Fruit fly (Drosophila melanogaster) whole organism, prepupa: ENCODE results near the gene h-cup.

Source experiments
- Blimp-1 ChIP-seq: fragments of 200-800 bp; sonication (Bioruptor generic); optimal IDR thresholded peaks from 3 replicates; lab custom pipeline; 2017; ENCODE audit warnings: missing biosample characterization, missing genetic modification characterization, mild to moderate bottlenecking, moderate library complexity, missing genetic modification reagents
- CG10669 ChIP-seq: fragments of 200-800 bp; sonication (Bioruptor generic); optimal IDR thresholded peaks from 3 replicates; lab custom pipeline; 2018; ENCODE audit warnings: missing biosample characterization, mild to moderate bottlenecking, missing genetic modification characterization, moderate library complexity
- CG11762 ChIP-seq: fragments of 200-800 bp; sonication (Bioruptor generic); optimal IDR thresholded peaks from 3 replicates; lab custom pipeline; 2016; ENCODE audit warnings: missing biosample characterization, missing genetic modification characterization; ENCODE audit not compliant: insufficient read depth
- CG11902 ChIP-seq: fragments of 200-800 bp; sonication (Bioruptor generic); optimal IDR thresholded peaks from 3 replicates; lab custom pipeline; 2016; ENCODE audit warnings: missing biosample characterization, missing genetic modification characterization
- CG15336 ChIP-seq: fragments of 200-800 bp; sonication (Bioruptor generic); IDR thresholded peaks from 2 replicates; pipeline ENCODE4 v1.3.6; 2022; ENCODE audit warnings: missing biosample characterization, missing genetic modification characterization
- CG16779 ChIP-seq: fragments of 200-800 bp; sonication (Bioruptor generic); optimal IDR thresholded peaks from 3 replicates; lab custom pipeline; 2017; ENCODE audit warnings: missing biosample characterization, mild to moderate bottlenecking, missing genetic modification characterization
- CG3032 ChIP-seq: fragments of 200-800 bp; optimal IDR thresholded peaks from 2 replicates; lab custom pipeline; 2019; ENCODE audit warnings: missing biosample characterization, mild to moderate bottlenecking, missing genetic modification characterization, moderate library complexity
- CG31627 ChIP-seq: fragments of 200-800 bp; sonication (Bioruptor generic); optimal IDR thresholded peaks from 3 replicates; lab custom pipeline; 2016; ENCODE audit warnings: missing biosample characterization, missing genetic modification characterization
- CG4318 ChIP-seq: fragments of 200-800 bp; sonication (Bioruptor generic); optimal IDR thresholded peaks from 3 replicates; lab custom pipeline; 2017; ENCODE audit warnings: missing biosample characterization, mild to moderate bottlenecking, missing genetic modification characterization
- CG6163 ChIP-seq: fragments of 200-800 bp; sonication (Bioruptor generic); IDR thresholded peaks from 3 replicates; pipeline ENCODE4 v1.3.6; 2022; ENCODE audit warnings: missing biosample characterization, missing genetic modification characterization
- CG6276 ChIP-seq: fragments of 200-800 bp; sonication (Bioruptor generic); optimal IDR thresholded peaks from 2 replicates; lab custom pipeline; 2017; ENCODE audit warnings: missing biosample characterization, mild to moderate bottlenecking, missing genetic modification characterization
- CG6792 ChIP-seq: fragments of 200-800 bp; sonication (Bioruptor generic); optimal IDR thresholded peaks from 3 replicates; lab custom pipeline; 2016; ENCODE audit warnings: missing biosample characterization, missing genetic modification characterization
- CG6808 ChIP-seq: fragments of 200-800 bp; sonication (Bioruptor generic); optimal IDR thresholded peaks from 3 replicates; lab custom pipeline; 2017; ENCODE audit warnings: missing biosample characterization, missing genetic modification characterization, mild to moderate bottlenecking, moderate library complexity, missing genetic modification reagents
- CG6854 ChIP-seq: fragments of 200-800 bp; sonication (Bioruptor generic); optimal IDR thresholded peaks from 2 replicates; lab custom pipeline; 2017; ENCODE audit warnings: missing biosample characterization, mild to moderate bottlenecking, missing genetic modification characterization
- CG7368 ChIP-seq: fragments of 200-800 bp; sonication (Bioruptor generic); optimal IDR thresholded peaks from 3 replicates; lab custom pipeline; 2016; ENCODE audit warnings: missing biosample characterization, missing genetic modification characterization
- CG8119 ChIP-seq: fragments of 200-800 bp; sonication (Bioruptor generic); IDR thresholded peaks from 3 replicates; pipeline ENCODE4 v1.3.6; 2022; ENCODE audit warnings: missing biosample characterization, missing genetic modification characterization
- CG8632 ChIP-seq: fragments of 200-800 bp; sonication (Bioruptor generic); optimal IDR thresholded peaks from 3 replicates; lab custom pipeline; 2016; ENCODE audit warnings: missing biosample characterization, missing genetic modification characterization
- CG9139 ChIP-seq: fragments of 200-800 bp; sonication (Bioruptor generic); optimal IDR thresholded peaks from 3 replicates; lab custom pipeline; 2017; ENCODE audit warnings: missing biosample characterization, mild to moderate bottlenecking, missing genetic modification characterization
- Eip75B ChIP-seq: fragments of 200-800 bp; sonication (Bioruptor generic); optimal IDR thresholded peaks from 3 replicates; lab custom pipeline; 2016; ENCODE audit warnings: missing biosample characterization, missing genetic modification characterization
- Eip78C ChIP-seq: fragments of 200-800 bp; sonication (Bioruptor generic); peaks from one replicate; lab custom pipeline; 2016; ENCODE audit warnings: missing biosample characterization, missing genetic modification characterization
- Eip93F ChIP-seq: fragments of 200-800 bp; sonication (Bioruptor generic); optimal IDR thresholded peaks from 2 replicates; lab custom pipeline; 2016; ENCODE audit warnings: missing biosample characterization, mild to moderate bottlenecking, missing genetic modification characterization
- Ets21C ChIP-seq: fragments of 200-800 bp; sonication (Bioruptor generic); optimal IDR thresholded peaks from 3 replicates; lab custom pipeline; 2016; ENCODE audit warnings: missing biosample characterization, missing genetic modification characterization
- Ets96B ChIP-seq: fragments of 200-800 bp; optimal IDR thresholded peaks from 2 replicates; lab custom pipeline; 2019; ENCODE audit warnings: missing biosample characterization, mild to moderate bottlenecking, missing genetic modification characterization, moderate library complexity
- Gug ChIP-seq: fragments of 200-800 bp; sonication (Bioruptor generic); IDR thresholded peaks from 2 replicates; pipeline ENCODE4 v1.3.6; 2022; ENCODE audit warnings: missing biosample characterization, missing genetic modification characterization
- Hr38 ChIP-seq: sonication (Bioruptor generic); optimal IDR thresholded peaks from 2 replicates; lab custom pipeline; 2016; ENCODE audit warnings: missing biosample characterization, missing genetic modification characterization
- Hr39 ChIP-seq: fragments of 200-800 bp; sonication (Bioruptor generic); optimal IDR thresholded peaks from 2 replicates; lab custom pipeline; 2016; ENCODE audit warnings: missing biosample characterization, missing genetic modification characterization
- Hr4 ChIP-seq: fragments of 200-800 bp; sonication (Bioruptor generic); optimal IDR thresholded peaks from 3 replicates; lab custom pipeline; 2016; ENCODE audit warnings: missing biosample characterization, missing genetic modification characterization
- Lpt ChIP-seq: fragments of 200-800 bp; sonication (Bioruptor generic); optimal IDR thresholded peaks from 3 replicates; lab custom pipeline; 2016; ENCODE audit warnings: missing biosample characterization, missing genetic modification characterization
- Met ChIP-seq: fragments of 200-800 bp; sonication (Bioruptor generic); optimal IDR thresholded peaks from 3 replicates; lab custom pipeline; 2016; ENCODE audit warnings: missing biosample characterization, missing genetic modification characterization
- OdsH ChIP-seq: fragments of 200-800 bp; sonication (Bioruptor generic); optimal IDR thresholded peaks from 3 replicates; lab custom pipeline; 2016; ENCODE audit warnings: missing biosample characterization, missing genetic modification characterization
- Smox ChIP-seq: fragments of 200-800 bp; sonication (Bioruptor generic); optimal IDR thresholded peaks from 3 replicates; lab custom pipeline; 2016; ENCODE audit warnings: missing biosample characterization, missing genetic modification characterization
- Sox102F ChIP-seq: fragments of 200-800 bp; sonication (Bioruptor generic); optimal IDR thresholded peaks from 2 replicates; lab custom pipeline; 2016; ENCODE audit warnings: missing biosample characterization, mild to moderate bottlenecking, missing genetic modification characterization
- Sox14 ChIP-seq: fragments of 200-800 bp; sonication (Bioruptor generic); optimal IDR thresholded peaks from 3 replicates; lab custom pipeline; 2016; ENCODE audit warnings: missing biosample characterization, missing genetic modification characterization
- achi ChIP-seq: fragments of 200-800 bp; sonication (Bioruptor generic); optimal IDR thresholded peaks from 3 replicates; lab custom pipeline; 2016; ENCODE audit warnings: missing biosample characterization, missing genetic modification characterization
- cyc ChIP-seq: fragments of 200-800 bp; sonication (Bioruptor generic); optimal IDR thresholded peaks from 3 replicates; lab custom pipeline; 2016; ENCODE audit warnings: missing biosample characterization, missing genetic modification characterization
- dac ChIP-seq: fragments of 200-800 bp; sonication (Bioruptor generic); optimal IDR thresholded peaks from 2 replicates; lab custom pipeline; 2017; ENCODE audit warnings: missing biosample characterization, mild to moderate bottlenecking, missing genetic modification characterization
- dsx ChIP-seq: fragments of 200-800 bp; optimal IDR thresholded peaks from 3 replicates; lab custom pipeline; 2019; ENCODE audit warnings: missing biosample characterization, mild to moderate bottlenecking, missing genetic modification characterization, moderate library complexity; ENCODE audit not compliant: poor library complexity, severe bottlenecking
- eg ChIP-seq: fragments of 200-800 bp; sonication (Bioruptor generic); IDR thresholded peaks from 3 replicates; pipeline ENCODE4 v1.3.6; 2022; ENCODE audit warnings: missing biosample characterization, missing genetic modification characterization
- esn ChIP-seq: fragments of 200-800 bp; sonication (Bioruptor generic); optimal IDR thresholded peaks from 2 replicates; lab custom pipeline; 2016; ENCODE audit warnings: missing biosample characterization, mild to moderate bottlenecking, missing genetic modification characterization, moderate library complexity
- fd59A ChIP-seq: fragments of 200-800 bp; sonication (Bioruptor generic); optimal IDR thresholded peaks from 2 replicates; lab custom pipeline; 2017; ENCODE audit warnings: missing biosample characterization, mild to moderate bottlenecking, missing genetic modification characterization, missing genetic modification reagents
- fd85E ChIP-seq: fragments of 200-800 bp; sonication (Bioruptor generic); optimal IDR thresholded peaks from 3 replicates; lab custom pipeline; 2016; ENCODE audit warnings: missing biosample characterization, missing genetic modification characterization
- fkh ChIP-seq: fragments of 200-800 bp; sonication (Bioruptor generic); optimal IDR thresholded peaks from 3 replicates; lab custom pipeline; 2017; ENCODE audit warnings: missing biosample characterization, mild to moderate bottlenecking, missing genetic modification characterization, moderate library complexity
- net ChIP-seq: fragments of 200-800 bp; sonication (Bioruptor generic); optimal IDR thresholded peaks from 3 replicates; lab custom pipeline; 2016; ENCODE audit warnings: missing biosample characterization, missing genetic modification characterization
- pdm3 ChIP-seq: fragments of 200-800 bp; sonication (Bioruptor generic); optimal IDR thresholded peaks from 3 replicates; lab custom pipeline; 2016; ENCODE audit warnings: missing biosample characterization, missing genetic modification characterization
- spab ChIP-seq: fragments of 200-800 bp; sonication (Bioruptor generic); optimal IDR thresholded peaks from 2 replicates; lab custom pipeline; 2017; ENCODE audit warnings: missing biosample characterization, mild to moderate bottlenecking, missing genetic modification characterization, missing genetic modification reagents
- vri ChIP-seq: fragments of 200-800 bp; sonication (Bioruptor generic); optimal IDR thresholded peaks from 3 replicates; lab custom pipeline; 2016; ENCODE audit warnings: missing biosample characterization, mild to moderate bottlenecking, missing genetic modification characterization

Gene h-cup

DNA sequence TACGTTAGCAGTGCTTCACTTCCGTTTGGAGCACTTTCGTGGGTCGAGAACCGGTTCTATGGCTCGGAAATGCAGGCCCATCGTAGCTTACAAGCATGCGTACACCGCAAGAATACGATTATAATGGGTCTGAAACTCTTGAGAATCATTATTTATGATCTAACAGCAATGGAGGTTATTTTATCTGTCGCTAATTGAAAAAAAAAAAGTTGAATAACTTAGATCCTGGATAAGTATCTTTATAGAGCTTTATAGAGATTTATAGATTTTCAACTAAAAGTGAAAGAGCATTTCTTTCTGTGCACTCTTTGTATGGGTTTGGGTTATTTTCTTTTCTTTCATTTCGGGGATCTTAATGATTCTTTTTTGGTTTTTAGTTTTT lies 45.1 kb upstream of the h-cup start (continued):
- TF ChIP-seq dac (GFP tag; lab: Kevin White, UChicago), result peak; percentile 34
- TF ChIP-seq CG8119 (GFP tag; lab: Robert Waterston, UW), result peak; percentile 76
- peak; percentile 50 for TF ChIP-seq dsx (GFP tag; lab: Kevin White, UChicago)
- TF ChIP-seq Blimp-1 (GFP tag; lab: Kevin White, UChicago), result no peak
- no peak for TF ChIP-seq fd85E (GFP tag; lab: Kevin White, UChicago)
- TF ChIP-seq net (GFP tag; lab: Kevin White, UChicago), result peak; percentile 83
- peak; percentile 65 for TF ChIP-seq Hr4 (GFP tag; lab: Kevin White, UChicago)
- TF ChIP-seq Sox14 (GFP tag; lab: Kevin White, UChicago), result peak; percentile 90
- TF ChIP-seq CG6792 (GFP tag; lab: Kevin White, UChicago), result peak; percentile 85
- peak; percentile 93 for TF ChIP-seq Smox
- peak; percentile 8 for TF ChIP-seq fd59A (GFP tag; lab: Kevin White, UChicago)
- TF ChIP-seq Lpt (GFP tag; lab: Kevin White, UChicago), result peak; percentile 65
- peak; percentile 85 for TF ChIP-seq Eip75B (GFP tag; lab: Kevin White, UChicago)
- TF ChIP-seq Eip93F, result peak; percentile 70
- peak; percentile 59 for TF ChIP-seq CG6276
- peak; percentile 58 for TF ChIP-seq CG4318
- peak; percentile 93 for TF ChIP-seq Sox102F (GFP tag; lab: Kevin White, UChicago)
- peak; percentile 57 for TF ChIP-seq CG3032 (tag; lab: Kevin White, UChicago)
- peak; percentile 11 for TF ChIP-seq CG6854 (GFP tag; lab: Kevin White, UChicago)
- TF ChIP-seq CG6163 (GFP tag; lab: Robert Waterston, UW), result peak; percentile 84
- peak; percentile 75 for TF ChIP-seq CG15336 (GFP tag; lab: Robert Waterston, UW)
- no peak for TF ChIP-seq CG6808 (GFP tag; lab: Kevin White, UChicago)
- peak; percentile 41 for TF ChIP-seq CG7368 (GFP tag; lab: Kevin White, UChicago)
- TF ChIP-seq Hr38 (GFP tag; lab: Kevin White, UChicago), result no peak
- TF ChIP-seq CG10669, result peak; percentile 31
- TF ChIP-seq Gug (GFP tag; lab: Robert Waterston, UW), result peak; percentile 60
- TF ChIP-seq Ets96B (tag; lab: Kevin White, UChicago), result peak; percentile 53
- peak; percentile 88 for TF ChIP-seq Ets21C (GFP tag; lab: Kevin White, UChicago)
- TF ChIP-seq eg, result peak; percentile 75; the same call in 2 of the 3 replicates
- TF ChIP-seq pdm3 (GFP tag; lab: Kevin White, UChicago), result peak; percentile 85
- TF ChIP-seq CG11762 (GFP tag; lab: Kevin White, UChicago), result peak; percentile 50

DNA sequence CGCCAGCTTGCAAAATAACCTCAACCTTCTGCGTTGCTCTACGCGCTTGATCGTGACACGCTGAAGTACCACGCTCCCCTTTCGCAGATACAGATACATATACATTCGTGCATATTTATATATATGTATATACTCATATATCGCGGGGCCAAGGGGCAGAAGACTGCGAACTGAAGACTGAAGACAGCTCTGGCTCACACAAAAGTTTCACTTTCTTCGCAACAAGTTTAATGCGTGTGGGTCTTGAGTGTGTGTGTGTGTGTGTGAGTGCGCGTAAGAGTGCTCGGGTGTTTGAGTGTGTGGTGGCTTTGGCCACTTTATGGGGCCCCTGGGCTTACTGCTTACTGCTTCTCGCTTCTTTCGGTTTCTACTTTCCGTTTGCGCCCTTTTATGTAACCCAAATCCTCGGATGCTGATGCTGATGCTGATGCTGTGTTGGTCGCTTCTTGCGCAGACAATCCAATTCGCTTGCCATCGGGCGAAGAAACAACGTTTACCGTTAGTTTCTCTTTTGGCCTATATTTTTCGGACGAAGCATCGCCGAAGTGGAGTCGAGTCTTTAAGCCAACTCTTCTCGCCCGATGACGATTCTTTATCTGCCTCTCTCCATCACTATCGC lies 44.6 kb upstream of the h-cup start:
- TF ChIP-seq Met, result no peak
- no peak for TF ChIP-seq CG31627 (GFP tag; lab: Kevin White, UChicago)
- no peak for TF ChIP-seq CG15336 (GFP tag; lab: Robert Waterston, UW)
- TF ChIP-seq spab (GFP tag; lab: Kevin White, UChicago), result no peak
- no peak for TF ChIP-seq CG9139
- TF ChIP-seq CG6854 (GFP tag; lab: Kevin White, UChicago), result peak; percentile 88
- no peak for TF ChIP-seq net (GFP tag; lab: Kevin White, UChicago)
- no peak for TF ChIP-seq CG16779 (tag; lab: Kevin White, UChicago)
- TF ChIP-seq Eip93F, result no peak
- peak; percentile 99 for TF ChIP-seq Blimp-1 (GFP tag; lab: Kevin White, UChicago)
- TF ChIP-seq Eip78C (GFP tag; lab: Kevin White, UChicago), result peak; percentile 34
- TF ChIP-seq dsx (GFP tag; lab: Kevin White, UChicago), result no peak
- TF ChIP-seq CG11902 (GFP tag; lab: Kevin White, UChicago), result no peak
- no peak for TF ChIP-seq OdsH (GFP tag; lab: Kevin White, UChicago)
- TF ChIP-seq Hr38 (GFP tag; lab: Kevin White, UChicago), result no peak
- TF ChIP-seq CG8119 (GFP tag; lab: Robert Waterston, UW), result no peak
- TF ChIP-seq cyc (GFP tag; lab: Kevin White, UChicago), result no peak
- TF ChIP-seq Smox, result no peak
- TF ChIP-seq eg, result 0 out of 3 replicates have a peak, but pooled peaks have one; percentile 12
- TF ChIP-seq Gug (GFP tag; lab: Robert Waterston, UW), result no peak
- TF ChIP-seq achi (GFP tag; lab: Kevin White, UChicago), result no peak
- no peak for TF ChIP-seq CG8632 (GFP tag; lab: Kevin White, UChicago)
- TF ChIP-seq Eip75B (GFP tag; lab: Kevin White, UChicago), result no peak
- peak; percentile 7 for TF ChIP-seq Sox102F (GFP tag; lab: Kevin White, UChicago)
- no peak for TF ChIP-seq esn (GFP tag; lab: Kevin White, UChicago)
- TF ChIP-seq vri (GFP tag; lab: Kevin White, UChicago), result no peak
- no peak for TF ChIP-seq fkh
- no peak for TF ChIP-seq CG11762 (GFP tag; lab: Kevin White, UChicago)
- TF ChIP-seq Ets96B (tag; lab: Kevin White, UChicago), result no peak
- no peak for TF ChIP-seq Hr39 (GFP tag; lab: Kevin White, UChicago)
